Fruit fly (Drosophila melanogaster): ENCODE results near the gene CG13252.

Gene CG13252

DNA sequence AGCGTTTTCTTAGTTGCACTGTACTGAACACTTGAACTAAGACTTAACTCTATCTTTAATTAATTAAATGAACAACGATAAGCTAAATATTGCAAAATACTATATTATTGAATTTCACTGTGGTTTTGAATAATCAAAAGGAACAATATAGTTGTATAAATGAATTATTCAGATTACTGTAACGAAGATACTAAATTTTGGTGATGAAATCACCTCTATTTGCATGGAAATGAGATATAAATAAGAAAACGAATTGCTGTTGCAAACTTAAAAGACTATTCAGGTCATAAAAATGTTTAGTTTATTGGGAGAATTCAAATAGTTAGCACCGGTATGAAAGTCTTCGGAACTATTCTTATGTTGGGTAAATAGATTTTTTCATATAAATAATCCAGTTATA, 28.2 kb downstream of the CG13252 start, which contains the start of gene CG43251:
Gene CG43251 (plus strand): TSS at position 301 of the 400 bp plus-strand sequence.
- TF ChIP-seq CG12605 (GFP tag; IDR thresholded peaks at IDR 0.05) (no peak), CG4496 (GFP tag; IDR thresholded peaks at IDR 0.05) (no peak), Pif1B (GFP tag; optimal IDR thresholded peaks at IDR 0.05) (no peak), fd96Ca (GFP tag; IDR thresholded peaks at IDR 0.05) (no peak), Ets98B (GFP tag; IDR thresholded peaks at IDR 0.05) (no peak), CG13204 (GFP tag; optimal IDR thresholded peaks at IDR 0.05) (no peak), CG32121 (GFP tag; IDR thresholded peaks at IDR 0.05) (no peak), rn (GFP tag; IDR thresholded peaks at IDR 0.05) (no peak), CG17806 (tag; optimal IDR thresholded peaks at IDR 0.05) (no peak), Snoo (tag; optimal IDR thresholded peaks at IDR 0.05) (no peak), CG34367 (tag; optimal IDR thresholded peaks at IDR 0.05) (no peak), CG15710 (tag; optimal IDR thresholded peaks at IDR 0.05) (no peak), CG8159 (tag; optimal IDR thresholded peaks at IDR 0.05) (no peak), CG10348 (GFP tag; IDR thresholded peaks at IDR 0.05) (no peak), EcR (GFP tag; optimal IDR thresholded peaks at IDR 0.05) (no peak), D1 (tag; optimal IDR thresholded peaks at IDR 0.05) (no peak), gl (tag; optimal IDR thresholded peaks at IDR 0.05) (no peak), CG14655 (GFP tag; optimal IDR thresholded peaks at IDR 0.05) (no peak)

dm6 chr3L:20761482-20761881, 31.1 kb downstream of the CG13252 start:
- TF ChIP-seq CG12605 (GFP tag; IDR thresholded peaks at IDR 0.05) = no peak
- TF ChIP-seq rn (GFP tag; IDR thresholded peaks at IDR 0.05) = no peak
- TF ChIP-seq CG32121 (GFP tag; IDR thresholded peaks at IDR 0.05) = no peak
- TF ChIP-seq CG9948 (tag; optimal IDR thresholded peaks at IDR 0.05) = no peak
- no peak for TF ChIP-seq CG14655 (GFP tag; optimal IDR thresholded peaks at IDR 0.05)
- TF ChIP-seq Ets98B (GFP tag; IDR thresholded peaks at IDR 0.05) = no peak
- no peak for TF ChIP-seq gl (tag; optimal IDR thresholded peaks at IDR 0.05)
- TF ChIP-seq D1 (tag; optimal IDR thresholded peaks at IDR 0.05) = no peak
- no peak for TF ChIP-seq Pif1A (GFP tag; optimal IDR thresholded peaks at IDR 0.05)
- TF ChIP-seq Snoo (tag; optimal IDR thresholded peaks at IDR 0.05) = no peak
- TF ChIP-seq CG4496 (GFP tag; IDR thresholded peaks at IDR 0.05) = no peak
- TF ChIP-seq CG34367 (tag; optimal IDR thresholded peaks at IDR 0.05) = no peak
- TF ChIP-seq EcR (GFP tag; optimal IDR thresholded peaks at IDR 0.05) = no peak
- TF ChIP-seq CG10348 (GFP tag; IDR thresholded peaks at IDR 0.05) = no peak
- TF ChIP-seq fd96Ca (GFP tag; IDR thresholded peaks at IDR 0.05) = no peak
- no peak for TF ChIP-seq CG8301 (tag; optimal IDR thresholded peaks at IDR 0.05)
- TF ChIP-seq CG8159 (tag; optimal IDR thresholded peaks at IDR 0.05) = no peak
- TF ChIP-seq CG17806 (tag; optimal IDR thresholded peaks at IDR 0.05) = no peak
- TF ChIP-seq CG15710 (tag; optimal IDR thresholded peaks at IDR 0.05) = no peak
- no peak for TF ChIP-seq Pif1B (GFP tag; optimal IDR thresholded peaks at IDR 0.05)

- TF ChIP-seq CG4496 (GFP tag; IDR thresholded peaks at IDR 0.05) (no peak), rn (GFP tag; IDR thresholded peaks at IDR 0.05) (no peak), CG12605 (GFP tag; IDR thresholded peaks at IDR 0.05) (no peak), Snoo (tag; optimal IDR thresholded peaks at IDR 0.05) (no peak)
These were observed 36.8 kb downstream of the CG13252 start for dm6 chr3L:20767227-20767626.

- peak; percentile 24 for TF ChIP-seq Pif1B (GFP tag; optimal IDR thresholded peaks at IDR 0.05)
- no peak for TF ChIP-seq rn (GFP tag; IDR thresholded peaks at IDR 0.05)
- TF ChIP-seq CG8301 (tag; optimal IDR thresholded peaks at IDR 0.05) = no peak
- no peak for TF ChIP-seq CG8159 (tag; optimal IDR thresholded peaks at IDR 0.05)
- peak; percentile 93 for TF ChIP-seq EcR (GFP tag; optimal IDR thresholded peaks at IDR 0.05)
- peak; percentile 42 for TF ChIP-seq D1 (tag; optimal IDR thresholded peaks at IDR 0.05)
- no peak for TF ChIP-seq CG14655 (GFP tag; optimal IDR thresholded peaks at IDR 0.05)
- TF ChIP-seq gl (tag; optimal IDR thresholded peaks at IDR 0.05) = no peak
- no peak for TF ChIP-seq CG15710 (tag; optimal IDR thresholded peaks at IDR 0.05)
- no peak for TF ChIP-seq CG10348 (GFP tag; IDR thresholded peaks at IDR 0.05)
- no peak for TF ChIP-seq CG12605 (GFP tag; IDR thresholded peaks at IDR 0.05)
These were observed 39.0 kb downstream of the CG13252 start, which contains the start of the genes CG4074 and CG4186 for dm6 chr3L:20769350-20769749. TSS of gene CG4074 (minus strand) at chr3L:20769500. TSS of gene CG4186 (plus strand) at chr3L:20769586.

DNA sequence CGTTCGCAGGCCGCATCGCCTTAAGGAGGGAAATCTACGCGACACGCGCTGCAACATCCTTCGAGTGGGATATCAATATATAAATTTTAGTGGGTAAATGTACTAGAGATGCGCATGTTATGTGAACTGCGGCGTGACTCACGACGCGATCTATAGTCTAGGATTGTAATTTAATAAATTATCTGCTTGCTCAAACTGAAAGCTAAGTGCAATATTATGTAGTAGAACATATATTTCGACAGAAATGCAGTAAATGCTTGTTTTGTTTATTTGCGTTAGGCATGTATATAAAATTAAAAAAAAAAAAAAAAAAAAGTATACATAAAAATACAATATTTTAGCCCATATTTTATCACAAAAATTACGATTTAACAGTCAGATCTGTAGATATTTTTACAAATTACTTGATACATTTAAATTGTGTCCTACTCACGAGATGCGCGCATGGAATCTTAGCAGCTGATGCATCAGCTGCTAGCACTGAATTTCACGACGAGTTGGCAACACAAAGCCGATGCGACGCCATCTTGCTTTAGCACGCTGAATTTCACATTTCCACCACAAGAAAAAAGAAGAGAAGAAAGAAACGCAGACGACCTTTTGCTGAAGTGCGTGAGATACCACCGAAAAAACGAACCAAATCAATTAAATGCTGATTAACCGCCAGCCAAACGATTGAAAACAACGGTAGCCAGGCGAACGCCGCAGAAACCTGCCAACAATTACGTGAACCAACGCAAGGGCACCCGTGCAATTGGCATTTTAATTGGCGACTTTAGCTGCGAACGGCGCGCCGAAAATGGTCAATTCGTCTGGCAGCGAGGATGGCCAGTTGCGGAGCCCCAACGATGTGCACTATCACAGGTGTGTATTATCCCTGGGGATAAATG, 40.9 kb downstream of the CG13252 start, which contains the start of the genes CG4042 and Pitslre:
Gene CG4042 (minus strand): TSS at position 507 of the 890 bp plus-strand sequence.
Gene Pitslre (plus strand): TSS at position 528 of the 890 bp plus-strand sequence.
- TF ChIP-seq gl (tag; optimal IDR thresholded peaks at IDR 0.05) (no peak), CG15710 (tag; optimal IDR thresholded peaks at IDR 0.05) (peak; percentile 25), CG13204 (GFP tag; optimal IDR thresholded peaks at IDR 0.05) (no peak), CG32121 (GFP tag; IDR thresholded peaks at IDR 0.05) (no peak), CG10348 (GFP tag; IDR thresholded peaks at IDR 0.05) (no peak), Ets98B (GFP tag; IDR thresholded peaks at IDR 0.05) (no peak), CG8159 (tag; optimal IDR thresholded peaks at IDR 0.05) (peak; percentile 30), fd96Ca (GFP tag; IDR thresholded peaks at IDR 0.05) (no peak), rn (GFP tag; IDR thresholded peaks at IDR 0.05) (no peak), Pif1B (GFP tag; optimal IDR thresholded peaks at IDR 0.05) (peak; percentile 6), CG12605 (GFP tag; IDR thresholded peaks at IDR 0.05) (no peak), CG4496 (GFP tag; IDR thresholded peaks at IDR 0.05) (no peak), CG8301 (tag; optimal IDR thresholded peaks at IDR 0.05) (no peak), CG14655 (GFP tag; optimal IDR thresholded peaks at IDR 0.05) (peak; percentile 16), D1 (tag; optimal IDR thresholded peaks at IDR 0.05) (peak; percentile 8), CG17806 (tag; optimal IDR thresholded peaks at IDR 0.05) (no peak), CG34367 (tag; optimal IDR thresholded peaks at IDR 0.05) (peak; percentile 25), CG9948 (tag; optimal IDR thresholded peaks at IDR 0.05) (no peak), Pif1A (GFP tag; optimal IDR thresholded peaks at IDR 0.05) (no peak), EcR (GFP tag; optimal IDR thresholded peaks at IDR 0.05) (peak; percentile 9), Snoo (tag; optimal IDR thresholded peaks at IDR 0.05) (no peak)

Data from whole organism, pupa.